Fruit fly (Drosophila melanogaster) whole organism, embryonic: Measurements from ENCODE around the gene CG43295.

Experiments
- Adf1 ChIP-seq: fragments of 200-800 bp; sonication (Bioruptor generic); IDR thresholded peaks from 2 replicates; pipeline ENCODE4 v1.3.6; 2022; ENCODE audit warnings: missing biosample characterization, missing genetic modification characterization
- Atf-2 ChIP-seq: fragments of 200-800 bp; sonication (Bioruptor generic); optimal IDR thresholded peaks from 2 replicates; lab custom pipeline; 2016; ENCODE audit warnings: missing biosample characterization, missing genetic modification characterization
- B-H1 ChIP-seq: fragments of 200-800 bp; sonication (Bioruptor generic); IDR thresholded peaks from 3 replicates; pipeline ENCODE4 v1.3.6; 2022; ENCODE audit warnings: missing biosample characterization, missing genetic modification characterization
- Bgb ChIP-seq: fragments of 200-800 bp; sonication (Bioruptor generic); IDR thresholded peaks from 2 replicates; pipeline ENCODE4 v1.3.6; 2022; ENCODE audit warnings: missing biosample characterization, missing genetic modification characterization; ENCODE audit not compliant: partially characterized antibody
- CG10274 ChIP-seq: fragments of 200-800 bp; sonication (Bioruptor generic); optimal IDR thresholded peaks from 3 replicates; lab custom pipeline; 2017; ENCODE audit warnings: missing biosample characterization, mild to moderate bottlenecking, missing genetic modification characterization
- CG11085 ChIP-seq: fragments of 200-800 bp; sonication (Bioruptor generic); IDR thresholded peaks from 2 replicates; pipeline ENCODE4 v1.3.6; 2022; ENCODE audit warnings: missing biosample characterization, missing genetic modification characterization
- CG11723 ChIP-seq: fragments of 200-800 bp; sonication (Bioruptor generic); optimal IDR thresholded peaks from 2 replicates; lab custom pipeline; 2017; ENCODE audit warnings: missing biosample characterization, mild to moderate bottlenecking, missing genetic modification characterization
- CG12071 ChIP-seq: fragments of 200-800 bp; sonication (Bioruptor generic); optimal IDR thresholded peaks from 3 replicates; lab custom pipeline; 2018; ENCODE audit warnings: missing biosample characterization, mild to moderate bottlenecking, missing genetic modification characterization
- CG12155 ChIP-seq: fragments of 200-800 bp; sonication (Bioruptor generic); optimal IDR thresholded peaks from 3 replicates; lab custom pipeline; 2016; ENCODE audit warnings: missing biosample characterization, missing genetic modification characterization
- CG12942 ChIP-seq: fragments of 200-800 bp; sonication (Bioruptor generic); optimal IDR thresholded peaks from 3 replicates; lab custom pipeline; 2016; ENCODE audit warnings: missing biosample characterization, missing genetic modification characterization
- CG1792 ChIP-seq: fragments of 200-800 bp; sonication (Bioruptor generic); optimal IDR thresholded peaks from 2 replicates; lab custom pipeline; 2016; ENCODE audit warnings: missing biosample characterization, missing genetic modification characterization
- CG18262 ChIP-seq: fragments of 200-800 bp; optimal IDR thresholded peaks from 3 replicates; lab custom pipeline; 2019; ENCODE audit warnings: missing biosample characterization, mild to moderate bottlenecking, missing genetic modification characterization, moderate library complexity
- CG3065 ChIP-seq: fragments of 200-800 bp; sonication (Bioruptor generic); optimal IDR thresholded peaks from 2 replicates; lab custom pipeline; 2016; ENCODE audit warnings: missing biosample characterization, missing genetic modification characterization
- CG31365 ChIP-seq: fragments of 200-800 bp; sonication (Bioruptor generic); optimal IDR thresholded peaks from 2 replicates; lab custom pipeline; 2018; ENCODE audit warnings: missing biosample characterization, mild to moderate bottlenecking, missing genetic modification characterization
- CG3163 ChIP-seq: fragments of 200-800 bp; sonication (Bioruptor generic); optimal IDR thresholded peaks from 3 replicates; lab custom pipeline; 2016; ENCODE audit warnings: missing biosample characterization, missing genetic modification characterization
- CG34224 ChIP-seq: fragments of 200-800 bp; sonication (Bioruptor generic); IDR thresholded peaks from 3 replicates; pipeline ENCODE4 v1.3.6; 2022; ENCODE audit warnings: missing biosample characterization, missing genetic modification characterization; ENCODE audit not compliant: partially characterized antibody
- CG3847 ChIP-seq: fragments of 200-800 bp; sonication (Bioruptor generic); IDR thresholded peaks from 2 replicates; pipeline ENCODE4 v1.3.6; 2022; ENCODE audit warnings: missing biosample characterization, missing genetic modification characterization
- CG4328 ChIP-seq: fragments of 200-800 bp; sonication (Bioruptor generic); optimal IDR thresholded peaks from 3 replicates; lab custom pipeline; 2017; ENCODE audit warnings: missing biosample characterization, missing genetic modification reagents, missing genetic modification characterization
- CG5180 ChIP-seq: fragments of 200-800 bp; sonication (Bioruptor generic); optimal IDR thresholded peaks from 3 replicates; lab custom pipeline; 2017; ENCODE audit warnings: missing biosample characterization, missing genetic modification characterization, mild to moderate bottlenecking, moderate library complexity, missing genetic modification reagents
- CG6813 ChIP-seq: fragments of 200-800 bp; sonication (Bioruptor generic); optimal IDR thresholded peaks from 2 replicates; lab custom pipeline; 2017; ENCODE audit warnings: missing biosample characterization, missing genetic modification characterization, mild to moderate bottlenecking, moderate library complexity, missing genetic modification reagents
- CG7839 ChIP-seq: fragments of 200-800 bp; sonication (Bioruptor generic); optimal IDR thresholded peaks from 3 replicates; lab custom pipeline; 2018; ENCODE audit warnings: missing biosample characterization, mild to moderate bottlenecking, missing genetic modification characterization, moderate library complexity
- CG8089 ChIP-seq: fragments of 200-800 bp; sonication (Bioruptor generic); optimal IDR thresholded peaks from 3 replicates; lab custom pipeline; 2016; ENCODE audit warnings: missing biosample characterization, missing genetic modification characterization
- CG8388 ChIP-seq: fragments of 200-800 bp; sonication (Bioruptor generic); optimal IDR thresholded peaks from 2 replicates; lab custom pipeline; 2019; ENCODE audit warnings: missing biosample characterization, mild to moderate bottlenecking, missing genetic modification characterization, moderate library complexity
- CG9215 ChIP-seq: fragments of 200-800 bp; sonication (Bioruptor generic); IDR thresholded peaks from 2 replicates; pipeline ENCODE4 v1.3.6; 2022; ENCODE audit warnings: missing biosample characterization, missing genetic modification characterization
- Dip2 ChIP-seq: fragments of 200-800 bp; sonication (Bioruptor generic); IDR thresholded peaks from 2 replicates; pipeline ENCODE4 v1.3.6; 2022; ENCODE audit warnings: missing biosample characterization, missing genetic modification characterization
- H2.0 ChIP-seq: fragments of 200-800 bp; sonication (Bioruptor generic); IDR thresholded peaks from 2 replicates; pipeline ENCODE4 v1.3.6; 2022; ENCODE audit warnings: missing biosample characterization, missing genetic modification characterization
- Mad ChIP-seq: fragments of 200-800 bp; sonication (Bioruptor generic); optimal IDR thresholded peaks from 2 replicates; lab custom pipeline; 2016; ENCODE audit warnings: missing biosample characterization, missing genetic modification characterization
- Mrtf ChIP-seq: fragments of 200-800 bp; sonication (Bioruptor generic); IDR thresholded peaks from 3 replicates; pipeline ENCODE4 v1.3.6; 2022; ENCODE audit warnings: missing biosample characterization, missing genetic modification characterization
- Neu2 ChIP-seq: fragments of 200-800 bp; sonication (Bioruptor generic); optimal IDR thresholded peaks from 3 replicates; lab custom pipeline; 2016; ENCODE audit warnings: missing biosample characterization, missing genetic modification characterization, borderline replicate concordance
- Pdp1 ChIP-seq, 2 experiments: fragments of 200-800 bp; sonication (Bioruptor generic); optimal IDR thresholded peaks; 3 replicates each; lab custom pipeline; 2016; ENCODE audit warnings: missing biosample characterization in 2 of 2, missing genetic modification characterization in 2 of 2, mild to moderate bottlenecking in 1 of 2, moderate library complexity in 1 of 2
- Scr ChIP-seq: fragments of 200-800 bp; sonication (Bioruptor generic); IDR thresholded peaks from 2 replicates; pipeline ENCODE4 v1.3.6; 2022; ENCODE audit warnings: missing biosample characterization, missing genetic modification characterization; ENCODE audit not compliant: partially characterized antibody
- Sox102F ChIP-seq: fragments of 200-800 bp; sonication (Bioruptor generic); optimal IDR thresholded peaks from 2 replicates; lab custom pipeline; 2018; ENCODE audit warnings: missing biosample characterization, mild to moderate bottlenecking, missing genetic modification characterization, moderate library complexity
- Sry-β ChIP-seq: fragments of 200-800 bp; sonication (Bioruptor generic); optimal IDR thresholded peaks from 2 replicates; lab custom pipeline; 2018; ENCODE audit warnings: missing biosample characterization, mild to moderate bottlenecking, missing genetic modification characterization, moderate library complexity
- Stat92E ChIP-seq, 3 experiments: fragments of >200 bp in 2 of 3; fragments of 200-800 bp in 1 of 3; sonication (Bioruptor generic) in 1 of 3; optimal IDR thresholded peaks; 2 replicates each; lab custom pipeline; 2017 to 2019; ENCODE audit warnings: missing biosample characterization in 3 of 3, missing genetic modification characterization in 3 of 3, mild to moderate bottlenecking in 1 of 3, moderate library complexity in 1 of 3
- cad ChIP-seq: fragments of >200 bp; optimal IDR thresholded peaks from 2 replicates; lab custom pipeline; 2017; ENCODE audit warnings: missing biosample characterization, missing genetic modification characterization
- crc ChIP-seq: fragments of 200-800 bp; sonication (Bioruptor generic); optimal IDR thresholded peaks from 2 replicates; lab custom pipeline; 2016; ENCODE audit warnings: missing biosample characterization, missing genetic modification characterization
- crol ChIP-seq: fragments of 200-800 bp; sonication (Bioruptor generic); IDR thresholded peaks from 2 replicates; pipeline ENCODE4 v1.3.6; 2022; ENCODE audit warnings: missing biosample characterization, missing genetic modification characterization
- danr ChIP-seq: fragments of 200-800 bp; sonication (Bioruptor generic); IDR thresholded peaks from 2 replicates; pipeline ENCODE4 v1.3.6; 2022; ENCODE audit warnings: missing biosample characterization, missing genetic modification characterization
- dimm ChIP-seq: fragments of 200-800 bp; sonication (Bioruptor generic); IDR thresholded peaks from 2 replicates; pipeline ENCODE4 v1.3.6; 2022; ENCODE audit warnings: missing biosample characterization, missing genetic modification characterization
- ems ChIP-seq: fragments of 200-800 bp; sonication (Bioruptor generic); optimal IDR thresholded peaks from 3 replicates; lab custom pipeline; 2016; ENCODE audit warnings: missing biosample characterization, missing genetic modification characterization
- fd102C ChIP-seq: fragments of 200-800 bp; sonication (Bioruptor generic); optimal IDR thresholded peaks from 2 replicates; lab custom pipeline; 2018; ENCODE audit warnings: missing biosample characterization, mild to moderate bottlenecking, missing genetic modification characterization, moderate library complexity
- h ChIP-seq: fragments of >200 bp; optimal IDR thresholded peaks from 2 replicates; lab custom pipeline; 2017
- p53 ChIP-seq: fragments of 200-800 bp; sonication (Bioruptor generic); optimal IDR thresholded peaks from 2 replicates; lab custom pipeline; 2016; ENCODE audit warnings: missing biosample characterization, missing genetic modification characterization
- repo ChIP-seq: fragments of 200-800 bp; sonication (Bioruptor generic); optimal IDR thresholded peaks from 2 replicates; lab custom pipeline; 2016; ENCODE audit warnings: missing biosample characterization, missing genetic modification characterization
- sc ChIP-seq, 3 experiments: fragments of >200 bp in 2 of 3; fragments of 200-800 bp in 1 of 3; sonication (Bioruptor generic) in 1 of 3; optimal IDR thresholded peaks; 2 replicates in 2 of 3; 3 replicates in 1 of 3; lab custom pipeline; 2017; ENCODE audit warnings: mild to moderate bottlenecking in 1 of 3, missing biosample characterization in 1 of 3, missing genetic modification characterization in 1 of 3, missing genetic modification reagents in 1 of 3
- schlank ChIP-seq: fragments of 200-800 bp; sonication (Bioruptor generic); optimal IDR thresholded peaks from 2 replicates; lab custom pipeline; 2018; ENCODE audit warnings: missing biosample characterization, mild to moderate bottlenecking, missing genetic modification characterization
- sens ChIP-seq: fragments of 200-800 bp; sonication (Bioruptor generic); peaks from one replicate; lab custom pipeline; 2016; ENCODE audit warnings: missing biosample characterization, missing genetic modification characterization
- sr ChIP-seq: fragments of 200-800 bp; sonication (Bioruptor generic); IDR thresholded peaks from 3 replicates; pipeline ENCODE4 v1.3.6; 2022; ENCODE audit warnings: missing biosample characterization, missing genetic modification characterization
- stwl ChIP-seq: fragments of 200-800 bp; sonication (Bioruptor generic); optimal IDR thresholded peaks from 3 replicates; lab custom pipeline; 2018; ENCODE audit warnings: missing biosample characterization, mild to moderate bottlenecking, missing genetic modification characterization, moderate library complexity
- zf30C ChIP-seq: fragments of 200-800 bp; sonication (Bioruptor generic); optimal IDR thresholded peaks from 3 replicates; lab custom pipeline; 2018; ENCODE audit warnings: missing biosample characterization, mild to moderate bottlenecking, missing genetic modification characterization

The CG43295 gene

DNA sequence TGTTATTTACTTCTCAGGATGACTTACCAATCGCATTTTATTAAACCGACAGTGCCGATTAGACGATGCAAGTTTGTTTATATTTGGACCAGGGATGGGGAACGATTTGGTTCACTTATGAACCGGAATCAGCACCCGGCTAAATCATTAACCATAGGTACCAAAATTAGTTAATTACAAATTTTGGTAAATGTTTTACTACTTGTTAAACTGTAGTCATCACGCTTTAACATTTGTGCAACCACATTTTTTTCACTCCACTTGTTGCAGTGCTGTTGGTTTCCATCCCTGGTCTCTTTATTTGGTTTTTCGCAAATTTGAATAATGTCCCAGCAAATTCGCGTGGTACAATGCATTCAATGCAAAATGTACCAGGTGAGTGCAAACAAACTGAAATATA is at the start of gene CG43295, which contains the start of gene IntS9 (continued):
- peak; percentile 99 for TF ChIP-seq sens (GFP tag; lab: Kevin White, UChicago)
- TF ChIP-seq dimm (GFP tag; lab: Robert Waterston, UW), result 0 out of 2 replicates have a peak, but pooled peaks have one; percentile 19
- peak; percentile 17 for TF ChIP-seq fd102C
- peak; percentile 69 for TF ChIP-seq CG9215 (GFP tag; lab: Robert Waterston, UW)
- no peak for TF ChIP-seq CG11723 (GFP tag; lab: Kevin White, UChicago)
- no peak for TF ChIP-seq Bgb (GFP tag; lab: Robert Waterston, UW)
- TF ChIP-seq Sry-β (GFP tag; lab: Kevin White, UChicago), result peak; percentile 16
- TF ChIP-seq sc (optimal IDR thresholded peaks at IDR 0.05; lab: Kevin White, UChicago), result no peak
- peak; percentile 55 for TF ChIP-seq sc (GFP tag; optimal IDR thresholded peaks at IDR 0.05; lab: Kevin White, UChicago)
- peak; percentile 35; the same call in 1 of the 3 replicates for TF ChIP-seq CG34224 (GFP tag; lab: Robert Waterston, UW)
- TF ChIP-seq ems (GFP tag; lab: Kevin White, UChicago), result peak; percentile 79
- TF ChIP-seq CG3065 (GFP tag; lab: Kevin White, UChicago), result peak; percentile 75
- TF ChIP-seq CG12071, result no peak
- peak; percentile 56 for TF ChIP-seq stwl (tag; lab: Kevin White, UChicago)
- no peak; the same call in 1 of the 2 replicates for TF ChIP-seq Adf1 (GFP tag; lab: Robert Waterston, UW)
- TF ChIP-seq CG4328 (GFP tag; lab: Kevin White, UChicago), result no peak
- peak; percentile 84 for TF ChIP-seq CG8089
- 0 out of 2 replicates have a peak, but pooled peaks have one; percentile 17 for TF ChIP-seq crol (GFP tag; lab: Robert Waterston, UW)
- TF ChIP-seq schlank, result peak; percentile 56
- peak; percentile 65 for TF ChIP-seq CG3847 (GFP tag; lab: Robert Waterston, UW)
- TF ChIP-seq crc, result peak; percentile 77
- TF ChIP-seq Mrtf, result peak; percentile 61; the same call in 2 of the 3 replicates
- TF ChIP-seq B-H1 (GFP tag; lab: Robert Waterston, UW), result peak; percentile 79
- peak; percentile 81 for TF ChIP-seq CG12155 (GFP tag; lab: Kevin White, UChicago)
- TF ChIP-seq CG18262 (tag; lab: Kevin White, UChicago), result peak; percentile 79
- TF ChIP-seq Scr, result peak; percentile 37
- TF ChIP-seq CG7839 (tag; lab: Kevin White, UChicago), result no peak
- peak; percentile 83 for TF ChIP-seq CG12942 (GFP tag; lab: Kevin White, UChicago)
- no peak for TF ChIP-seq zf30C
- peak; percentile 82 for TF ChIP-seq Atf-2 (GFP tag; lab: Kevin White, UChicago)
- peak; percentile 39 for TF ChIP-seq CG10274 (GFP tag; lab: Kevin White, UChicago)
- no peak; the same call in 2 of the 3 replicates for TF ChIP-seq sr
- TF ChIP-seq Mad, result peak; percentile 86
- TF ChIP-seq Sox102F (GFP tag; lab: Kevin White, UChicago), result peak; percentile 84
- no peak for TF ChIP-seq CG5180 (GFP tag; lab: Kevin White, UChicago)
- TF ChIP-seq CG6813 (GFP tag; lab: Kevin White, UChicago), result peak; percentile 68
- peak; percentile 49; the same call in 1 of the 2 replicates for TF ChIP-seq CG11085 (GFP tag; lab: Robert Waterston, UW)
- TF ChIP-seq p53 (GFP tag; lab: Kevin White, UChicago), result no peak
- TF ChIP-seq CG8388 (GFP tag; lab: Kevin White, UChicago), result peak; percentile 79
- peak; percentile 36 for TF ChIP-seq CG31365 (tag; lab: Kevin White, UChicago)
- TF ChIP-seq CG3163 (GFP tag; lab: Kevin White, UChicago), result peak; percentile 73
- TF ChIP-seq Neu2, result peak; percentile 74
- no peak for TF ChIP-seq h (lab: Kevin White, UChicago)
- TF ChIP-seq repo (GFP tag; lab: Kevin White, UChicago), result peak; percentile 80
- no peak for TF ChIP-seq Stat92E (GFP tag; optimal IDR thresholded peaks at IDR 0.05; lab: Kevin White, UChicago)
- TF ChIP-seq Pdp1 (GFP tag; optimal IDR thresholded peaks at IDR 0.05; lab: Kevin White, UChicago), result peak; percentile 85
- TF ChIP-seq danr (GFP tag; lab: Robert Waterston, UW), result peak; percentile 44
- TF ChIP-seq cad (GFP tag; lab: Kevin White, UChicago), result no peak
- TF ChIP-seq CG1792 (GFP tag; lab: Kevin White, UChicago), result peak; percentile 69
- TF ChIP-seq H2.0 (GFP tag; lab: Robert Waterston, UW), result peak; percentile 84
- no peak for TF ChIP-seq Dip2 (GFP tag; lab: Robert Waterston, UW)
